Fruit fly (Drosophila melanogaster) whole organism, wandering third instar larva: ENCODE results near the gene Polr3G.

Source experiments
- Abd-B ChIP-seq: fragments of >200 bp; optimal IDR thresholded peaks from 2 replicates; lab custom pipeline; 2017; ENCODE audit warnings: missing biosample characterization, missing genetic modification characterization
- CG32264 ChIP-seq: fragments of 200-800 bp; sonication (Bioruptor generic); optimal IDR thresholded peaks from 2 replicates; lab custom pipeline; 2016; ENCODE audit warnings: missing biosample characterization, missing genetic modification characterization
- CG9705 ChIP-seq: fragments of 200-800 bp; sonication (Bioruptor generic); optimal IDR thresholded peaks from 2 replicates; lab custom pipeline; 2018; ENCODE audit warnings: missing biosample characterization, mild to moderate bottlenecking, missing genetic modification characterization
- CrebA ChIP-seq: fragments of 200-800 bp; sonication (Bioruptor generic); optimal IDR thresholded peaks from 2 replicates; lab custom pipeline; 2016; ENCODE audit warnings: missing biosample characterization, mild to moderate bottlenecking, missing genetic modification characterization, borderline replicate concordance
- Dfd ChIP-seq: fragments of >200 bp; optimal IDR thresholded peaks from 2 replicates; lab custom pipeline; 2017; ENCODE audit warnings: missing biosample characterization, missing genetic modification characterization
- Dif ChIP-seq: fragments of 200-275, 200-300 bp; sonication (Bioruptor generic); optimal IDR thresholded peaks from 2 replicates; lab custom pipeline; 2018; ENCODE audit warnings: missing biosample characterization, missing genetic modification characterization; ENCODE audit not compliant: partially characterized antibody
- GATAd ChIP-seq: sonication (Bioruptor generic); optimal IDR thresholded peaks from 2 replicates; lab custom pipeline; 2016; ENCODE audit warnings: missing biosample characterization, missing genetic modification characterization
- HLH106 ChIP-seq: fragments of 200-800 bp; optimal IDR thresholded peaks from 3 replicates; lab custom pipeline; 2019; ENCODE audit warnings: missing biosample characterization, mild to moderate bottlenecking, missing genetic modification characterization, moderate library complexity
- Hnf4 ChIP-seq: fragments of 200-800 bp; sonication (Bioruptor generic); optimal IDR thresholded peaks from 2 replicates; lab custom pipeline; 2016; ENCODE audit warnings: missing biosample characterization, mild to moderate bottlenecking, missing genetic modification characterization
- Hr78 ChIP-seq: fragments of >200 bp; optimal IDR thresholded peaks from 2 replicates; lab custom pipeline; 2017; ENCODE audit warnings: missing biosample characterization, missing genetic modification characterization
- Hr83 ChIP-seq: fragments of 200-300 bp; sonication (Bioruptor generic); optimal IDR thresholded peaks from 2 replicates; lab custom pipeline; 2016; ENCODE audit warnings: missing biosample characterization, mild to moderate bottlenecking, missing genetic modification characterization, moderate library complexity; ENCODE audit not compliant: poor library complexity, severe bottlenecking
- Jra ChIP-seq: sonication (Bioruptor generic); optimal IDR thresholded peaks from 2 replicates; lab custom pipeline; 2016; ENCODE audit warnings: missing biosample characterization, missing genetic modification characterization
- Mio ChIP-seq: sonication (Bioruptor generic); optimal IDR thresholded peaks from 2 replicates; lab custom pipeline; 2016; ENCODE audit warnings: missing biosample characterization, missing genetic modification characterization
- Myc ChIP-seq: fragments of >200 bp; optimal IDR thresholded peaks from 2 replicates; lab custom pipeline; 2017
- N ChIP-seq: fragments of >200 bp; optimal IDR thresholded peaks from 2 replicates; lab custom pipeline; 2018; ENCODE audit warnings: missing biosample characterization, missing external identifiers, missing genetic modification characterization
- OdsH ChIP-seq: fragments of 200-800 bp; sonication (Bioruptor generic); optimal IDR thresholded peaks from 2 replicates; lab custom pipeline; 2016; ENCODE audit warnings: missing biosample characterization, mild to moderate bottlenecking, missing genetic modification characterization
- Rel ChIP-seq, 2 experiments: fragments of 200-800 bp; sonication (Bioruptor generic) in 1 of 2; optimal IDR thresholded peaks; 2 replicates in 1 of 2; 3 replicates in 1 of 2; lab custom pipeline; 2016 to 2019; ENCODE audit warnings: mild to moderate bottlenecking in 2 of 2, missing biosample characterization in 2 of 2, missing genetic modification characterization in 2 of 2, moderate library complexity in 1 of 2
- Sp1 ChIP-seq: fragments of 200-800 bp; sonication (Bioruptor generic); optimal IDR thresholded peaks from 3 replicates; lab custom pipeline; 2019; ENCODE audit warnings: missing biosample characterization, mild to moderate bottlenecking, missing genetic modification characterization, moderate library complexity
- Vsx2 ChIP-seq: fragments of 200-300, 225-300 bp; sonication (Bioruptor generic); optimal IDR thresholded peaks from 2 replicates; lab custom pipeline; 2018; ENCODE audit warnings: missing biosample characterization, missing genetic modification characterization; ENCODE audit not compliant: partially characterized antibody
- br ChIP-seq: fragments of 200-800 bp; sonication (Bioruptor generic); optimal IDR thresholded peaks from 2 replicates; lab custom pipeline; 2016; ENCODE audit warnings: missing biosample characterization, missing genetic modification characterization
- brk ChIP-seq: fragments of 200-800 bp; sonication (Bioruptor generic); optimal IDR thresholded peaks from 2 replicates; lab custom pipeline; 2016; ENCODE audit warnings: missing biosample characterization, mild to moderate bottlenecking, missing genetic modification characterization
- dl ChIP-seq, 2 experiments: fragments of 175-275, 200-275 bp in 1 of 2; fragments of 200-275 bp in 1 of 2; sonication (Bioruptor generic); optimal IDR thresholded peaks; lab custom pipeline; 2018; ENCODE audit warnings: mild to moderate bottlenecking in 2 of 2, missing biosample characterization in 2 of 2, missing genetic modification characterization in 2 of 2, moderate library complexity in 2 of 2; ENCODE audit not compliant: partially characterized antibody in 2 of 2, insufficient read depth in 1 of 2
- dmrt93B ChIP-seq: fragments of 200-800 bp; sonication (Bioruptor generic); optimal IDR thresholded peaks from 2 replicates; lab custom pipeline; 2018; ENCODE audit warnings: missing biosample characterization, mild to moderate bottlenecking, missing genetic modification characterization
- dsf ChIP-seq: sonication (Bioruptor generic); optimal IDR thresholded peaks from 2 replicates; lab custom pipeline; 2016; ENCODE audit warnings: missing biosample characterization, missing genetic modification characterization, borderline replicate concordance
- ey ChIP-seq: fragments of 200-800 bp; sonication (Bioruptor generic); optimal IDR thresholded peaks from 2 replicates; lab custom pipeline; 2016; ENCODE audit warnings: missing biosample characterization, missing genetic modification characterization
- foxo ChIP-seq, 2 experiments: fragments of 200-800 bp; sonication (Bioruptor generic); optimal IDR thresholded peaks; 2 replicates in 1 of 2; 3 replicates in 1 of 2; lab custom pipeline; 2016 to 2017; ENCODE audit warnings: missing biosample characterization in 2 of 2, missing genetic modification characterization in 2 of 2
- fru ChIP-seq: fragments of 200-800 bp; sonication (Bioruptor generic); optimal IDR thresholded peaks from 3 replicates; lab custom pipeline; 2016; ENCODE audit warnings: missing biosample characterization, mild to moderate bottlenecking, missing genetic modification characterization
- h ChIP-seq: fragments of 200-800 bp; sonication (Bioruptor generic); optimal IDR thresholded peaks from 3 replicates; lab custom pipeline; 2016; ENCODE audit warnings: missing biosample characterization, mild to moderate bottlenecking, missing genetic modification characterization
- jim ChIP-seq: fragments of 175-275, 200-325 bp; sonication (Bioruptor generic); optimal IDR thresholded peaks from 2 replicates; lab custom pipeline; 2016; ENCODE audit warnings: missing biosample characterization, mild to moderate bottlenecking, missing genetic modification characterization
- lola ChIP-seq: fragments of >200 bp; optimal IDR thresholded peaks from 2 replicates; lab custom pipeline; 2017; ENCODE audit warnings: missing biosample characterization, missing genetic modification characterization
- pan ChIP-seq: fragments of >200 bp; optimal IDR thresholded peaks from 2 replicates; lab custom pipeline; 2017
- psq ChIP-seq: fragments of 200-800 bp; sonication (Bioruptor generic); optimal IDR thresholded peaks from 3 replicates; lab custom pipeline; 2017; ENCODE audit warnings: missing biosample characterization, mild to moderate bottlenecking, missing genetic modification characterization, moderate library complexity
- rgr ChIP-seq: fragments of 200-800 bp; sonication (Bioruptor generic); optimal IDR thresholded peaks from 3 replicates; lab custom pipeline; 2016; ENCODE audit warnings: missing biosample characterization, mild to moderate bottlenecking, missing genetic modification characterization
- sv ChIP-seq: fragments of 200-800 bp; sonication (Bioruptor generic); optimal IDR thresholded peaks from 3 replicates; lab custom pipeline; 2016; ENCODE audit warnings: missing biosample characterization, missing genetic modification characterization
- tai ChIP-seq: sonication (Bioruptor generic); optimal IDR thresholded peaks from 2 replicates; lab custom pipeline; 2016; ENCODE audit warnings: missing biosample characterization, missing genetic modification characterization
- usp ChIP-seq: fragments of >200 bp; optimal IDR thresholded peaks from 2 replicates; lab custom pipeline; 2017; ENCODE audit warnings: missing biosample characterization, missing genetic modification characterization
- woc ChIP-seq: sonication (Bioruptor generic); optimal IDR thresholded peaks from 2 replicates; lab custom pipeline; 2016; ENCODE audit warnings: missing biosample characterization, mild to moderate bottlenecking, missing genetic modification characterization

Gene Polr3G

DNA sequence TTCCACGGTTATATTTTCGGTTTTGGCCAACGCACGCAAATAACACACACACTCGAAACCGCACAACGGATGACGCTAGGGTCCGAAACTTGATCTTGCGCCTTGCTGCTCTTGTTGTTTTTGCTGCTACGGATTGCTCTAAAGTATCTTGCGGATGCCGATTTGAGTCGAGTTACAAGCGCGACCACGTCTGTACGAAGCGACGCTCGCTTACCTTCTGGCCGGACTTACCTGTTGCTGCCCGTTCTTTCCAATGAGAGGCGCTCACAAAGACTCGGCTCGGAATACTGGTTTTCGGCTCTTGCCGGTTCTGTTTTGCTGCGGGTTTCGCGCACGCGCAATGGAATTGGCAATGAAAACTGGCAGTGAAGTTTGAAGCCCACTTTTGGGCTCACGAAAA, 47.6 kb downstream of the Polr3G start, which contains the start of gene Cad74A:
Cad74A (minus strand) TSS at position 220 of the 400 bp plus-strand sequence.
- TF ChIP-seq dmrt93B (no peak), fru (no peak), Hnf4 (GFP tag; lab: Kevin White, UChicago) (no peak), foxo (GFP tag; optimal IDR thresholded peaks at IDR 0.05; lab: Kevin White, UChicago) (no peak), rgr (no peak), Jra (GFP tag; lab: Kevin White, UChicago) (no peak), Mio (no peak), psq (GFP tag; lab: Kevin White, UChicago) (peak; percentile 87), dsf (GFP tag; lab: Kevin White, UChicago) (no peak), jim (GFP tag; lab: Kevin White, UChicago) (no peak), CG9705 (no peak), CrebA (GFP tag; lab: Kevin White, UChicago) (no peak), N (GFP tag; lab: Kevin White, UChicago) (no peak), Hr83 (GFP tag; lab: Kevin White, UChicago) (peak; percentile 46), brk (GFP tag; lab: Kevin White, UChicago) (no peak), GATAd (no peak), dl (GFP tag; optimal IDR thresholded peaks at IDR 0.05; lab: Kevin White, UChicago; ENCODE audit: insufficient read depth in 1 of 2, partially characterized antibody in 2 of 2) (peak in 1 of 2 experiments; percentile 5), woc (no peak), CG32264 (no peak), lola (GFP tag; lab: Kevin White, UChicago) (no peak), Rel (GFP tag; optimal IDR thresholded peaks at IDR 0.05; lab: Kevin White, UChicago) (no peak), Rel (tag; optimal IDR thresholded peaks at IDR 0.05; lab: Kevin White, UChicago) (no peak), pan (lab: Kevin White, UChicago) (no peak), h (GFP tag; lab: Kevin White, UChicago) (no peak), OdsH (GFP tag; lab: Kevin White, UChicago) (no peak), Dfd (GFP tag; lab: Kevin White, UChicago) (no peak), br (GFP tag; lab: Kevin White, UChicago) (no peak), Dif (GFP tag; lab: Kevin White, UChicago) (peak; percentile 53), usp (no peak), tai (GFP tag; lab: Kevin White, UChicago) (no peak), Vsx2 (GFP tag; lab: Kevin White, UChicago) (peak; percentile 47), Abd-B (GFP tag; lab: Kevin White, UChicago) (no peak), Hr78 (GFP tag; lab: Kevin White, UChicago) (no peak), HLH106 (no peak), Sp1 (GFP tag; lab: Kevin White, UChicago) (no peak), sv (GFP tag; lab: Kevin White, UChicago) (no peak), ey (GFP tag; lab: Kevin White, UChicago) (no peak), Myc (lab: Kevin White, UChicago) (peak; percentile 50)
